Worm (Caenorhabditis elegans) whole organism, L3 larva: Measurements from ENCODE around the gene F32D8.4.

ENCODE experiments used
- R02D3.7 ChIP-seq: fragments of 150-350 bp; optimal IDR thresholded peaks from 2 replicates; lab custom pipeline; 2014; ENCODE audit warnings: missing biosample characterization, missing genetic modification characterization
- ZK546.5 ChIP-seq: sonication (generic microtip); optimal IDR thresholded peaks from 2 replicates; lab custom pipeline; 2017; ENCODE audit warnings: missing biosample characterization, missing genetic modification characterization
- aly-2 ChIP-seq: fragments of 150-350 bp; optimal IDR thresholded peaks from 2 replicates; lab custom pipeline; 2014; ENCODE audit warnings: missing biosample characterization, missing genetic modification characterization
- ama-1 ChIP-seq: fragments of 150-350 bp; optimal IDR thresholded peaks from 2 replicates; lab custom pipeline; 2018
- ceh-16 ChIP-seq: sonication (generic microtip); optimal IDR thresholded peaks from 2 replicates; lab custom pipeline; 2017; ENCODE audit warnings: missing biosample characterization, missing genetic modification characterization
- ceh-28 ChIP-seq: fragments of 150-350 bp; optimal IDR thresholded peaks from 2 replicates; lab custom pipeline; 2014; ENCODE audit warnings: missing biosample characterization, missing genetic modification reagents, missing genetic modification characterization
- ceh-82 ChIP-seq: fragments of 150-350 bp; optimal IDR thresholded peaks from 2 replicates; lab custom pipeline; 2014; ENCODE audit warnings: missing biosample characterization, missing genetic modification characterization
- ceh-9 ChIP-seq: sonication (generic microtip); optimal IDR thresholded peaks from 2 replicates; lab custom pipeline; 2018; ENCODE audit warnings: missing biosample characterization, missing genetic modification characterization
- daf-12 ChIP-seq: fragments of 150-350 bp; optimal IDR thresholded peaks from 2 replicates; lab custom pipeline; 2014; ENCODE audit warnings: missing biosample characterization, missing genetic modification reagents, missing genetic modification characterization
- egl-27 ChIP-seq: sonication (generic microtip); optimal IDR thresholded peaks from 4 replicates; lab custom pipeline; 2017; ENCODE audit warnings: missing biosample characterization, missing genetic modification reagents, missing genetic modification characterization
- egl-5 ChIP-seq: fragments of 150-350 bp; optimal IDR thresholded peaks from 2 replicates; lab custom pipeline; 2017; ENCODE audit warnings: missing biosample characterization, missing genetic modification reagents, missing genetic modification characterization, inconsistent platforms
- elt-1 ChIP-seq: fragments of 150-350 bp; optimal IDR thresholded peaks from 2 replicates; lab custom pipeline; 2014; ENCODE audit warnings: missing biosample characterization, missing genetic modification characterization
- elt-2 ChIP-seq: sonication (generic microtip); optimal IDR thresholded peaks from 2 replicates; lab custom pipeline; 2016; ENCODE audit warnings: missing genetic modification reagents, mild to moderate bottlenecking, missing genetic modification characterization, missing compliant biosample characterization
- elt-3 ChIP-seq, 3 experiments: fragments of 150-350 bp in 1 of 3; sonication (generic microtip) in 2 of 3; optimal IDR thresholded peaks; 2 replicates in 2 of 3; 4 replicates in 1 of 3; lab custom pipeline; 2014 to 2017; ENCODE audit warnings: missing biosample characterization in 3 of 3, missing genetic modification characterization in 3 of 3
- eor-1 ChIP-seq, 2 experiments: fragments of 150-350 bp; optimal IDR thresholded peaks; 2 replicates each; lab custom pipeline; 2014 to 2018; ENCODE audit warnings: missing biosample characterization in 2 of 2, missing genetic modification characterization in 2 of 2
- fkh-10 ChIP-seq: sonication (generic microtip); optimal IDR thresholded peaks from 2 replicates; lab custom pipeline; 2017; ENCODE audit warnings: missing biosample characterization, missing genetic modification reagents, missing genetic modification characterization
- fkh-2 ChIP-seq: fragments of 150-350 bp; optimal IDR thresholded peaks from 2 replicates; lab custom pipeline; 2014; ENCODE audit warnings: missing biosample characterization, missing genetic modification reagents, missing genetic modification characterization
- fos-1 ChIP-seq: fragments of 150-350 bp; optimal IDR thresholded peaks from 2 replicates; lab custom pipeline; 2014; ENCODE audit warnings: missing biosample characterization, missing genetic modification characterization
- hmg-11 ChIP-seq: sonication (generic microtip); optimal IDR thresholded peaks from 2 replicates; lab custom pipeline; 2016; ENCODE audit warnings: missing genetic modification characterization, missing compliant biosample characterization
- jun-1 ChIP-seq: fragments of 150-350 bp; optimal IDR thresholded peaks from 2 replicates; lab custom pipeline; 2014; ENCODE audit warnings: missing biosample characterization, missing genetic modification reagents, missing genetic modification characterization
- lin-15B ChIP-seq: fragments of 150-350 bp; optimal IDR thresholded peaks from 2 replicates; lab custom pipeline; 2014; ENCODE audit warnings: missing biosample characterization, missing genetic modification characterization
- lin-39 ChIP-seq: fragments of 150-350 bp; optimal IDR thresholded peaks from 2 replicates; lab custom pipeline; 2018; ENCODE audit warnings: missing biosample characterization, missing genetic modification reagents, missing genetic modification characterization
- lsy-12 ChIP-seq: sonication (generic microtip); optimal IDR thresholded peaks from 2 replicates; lab custom pipeline; 2016; ENCODE audit warnings: mild to moderate bottlenecking, missing genetic modification characterization, missing compliant biosample characterization
- mdl-1 ChIP-seq: fragments of 150-350 bp; optimal IDR thresholded peaks from 2 replicates; lab custom pipeline; 2014; ENCODE audit warnings: missing biosample characterization, missing genetic modification characterization
- mml-1 ChIP-seq: fragments of 150-350 bp; sonication (generic microtip); optimal IDR thresholded peaks from 3 replicates; lab custom pipeline; 2014; ENCODE audit warnings: missing biosample characterization, missing genetic modification characterization
- nfya-1 ChIP-seq: sonication (generic microtip); optimal IDR thresholded peaks from 2 replicates; lab custom pipeline; 2017; ENCODE audit warnings: missing genetic modification characterization, mild to moderate bottlenecking, missing compliant biosample characterization, antibody characterized with exemption, moderate library complexity; ENCODE audit not compliant: insufficient read depth
- nhr-11 ChIP-seq: fragments of 150-350 bp; optimal IDR thresholded peaks from 2 replicates; lab custom pipeline; 2014; ENCODE audit warnings: missing biosample characterization, missing genetic modification characterization
- nhr-12 ChIP-seq: fragments of 150-350 bp; optimal IDR thresholded peaks from 2 replicates; lab custom pipeline; 2014; ENCODE audit warnings: missing biosample characterization, missing genetic modification characterization
- nhr-23 ChIP-seq: fragments of 150-350 bp; optimal IDR thresholded peaks from 2 replicates; lab custom pipeline; 2014; ENCODE audit warnings: missing biosample characterization, missing genetic modification reagents, missing genetic modification characterization
- nhr-237 ChIP-seq: fragments of 150-350 bp; optimal IDR thresholded peaks from 2 replicates; lab custom pipeline; 2014; ENCODE audit warnings: missing biosample characterization, missing genetic modification characterization
- nhr-25 ChIP-seq: sonication (generic microtip); optimal IDR thresholded peaks from 2 replicates; lab custom pipeline; 2017; ENCODE audit warnings: missing biosample characterization, missing genetic modification characterization
- nhr-28 ChIP-seq: fragments of 150-350 bp; optimal IDR thresholded peaks from 2 replicates; lab custom pipeline; 2014; ENCODE audit warnings: missing biosample characterization, missing genetic modification characterization
- nhr-43 ChIP-seq: sonication (generic microtip); optimal IDR thresholded peaks from 2 replicates; lab custom pipeline; 2016; ENCODE audit warnings: mild to moderate bottlenecking, missing genetic modification characterization, missing compliant biosample characterization; ENCODE audit not compliant: poor library complexity, severe bottlenecking
- nhr-67 ChIP-seq: fragments of 150-350 bp; optimal IDR thresholded peaks from 2 replicates; lab custom pipeline; 2014; ENCODE audit warnings: missing biosample characterization, missing genetic modification characterization
- nhr-76 ChIP-seq: fragments of 150-350 bp; sonication (generic microtip); optimal IDR thresholded peaks from 5 replicates; lab custom pipeline; 2014; ENCODE audit warnings: missing biosample characterization, missing genetic modification characterization
- nhr-77 ChIP-seq: fragments of 150-350 bp; optimal IDR thresholded peaks from 2 replicates; lab custom pipeline; 2014; ENCODE audit warnings: missing biosample characterization, missing genetic modification characterization
- pha-4 ChIP-seq: fragments of 150-350 bp; optimal IDR thresholded peaks from 2 replicates; lab custom pipeline; 2014; ENCODE audit warnings: missing biosample characterization, missing genetic modification reagents, missing genetic modification characterization
- pqm-1 ChIP-seq: fragments of 150-350 bp; optimal IDR thresholded peaks from 2 replicates; lab custom pipeline; 2017; ENCODE audit warnings: missing biosample characterization, missing genetic modification characterization, inconsistent platforms
- sea-2 ChIP-seq: fragments of 150-350 bp; sonication (generic microtip); optimal IDR thresholded peaks from 4 replicates; lab custom pipeline; 2014; ENCODE audit warnings: missing biosample characterization, missing genetic modification reagents, missing genetic modification characterization
- skn-1 ChIP-seq: fragments of 150-350 bp; optimal IDR thresholded peaks from 2 replicates; lab custom pipeline; 2014; ENCODE audit warnings: missing biosample characterization, missing genetic modification characterization
- snpc-4 ChIP-seq: fragments of 150-350 bp; optimal IDR thresholded peaks from 2 replicates; lab custom pipeline; 2014; ENCODE audit warnings: missing biosample characterization, missing genetic modification characterization
- unc-39 ChIP-seq: sonication (generic microtip); optimal IDR thresholded peaks from 4 replicates; lab custom pipeline; 2017; ENCODE audit warnings: missing biosample characterization, missing genetic modification characterization
- unc-62 ChIP-seq: fragments of 150-350 bp; sonication (generic microtip); optimal IDR thresholded peaks from 4 replicates; lab custom pipeline; 2014; ENCODE audit warnings: missing biosample characterization, missing genetic modification reagents, missing genetic modification characterization
- zag-1 ChIP-seq: fragments of 150-350 bp; optimal IDR thresholded peaks from 2 replicates; lab custom pipeline; 2014; ENCODE audit warnings: missing biosample characterization, missing genetic modification characterization
- ztf-11 ChIP-seq: fragments of 150-350 bp; optimal IDR thresholded peaks from 2 replicates; lab custom pipeline; 2014; ENCODE audit warnings: missing biosample characterization, missing genetic modification characterization
- ztf-4 ChIP-seq: fragments of 150-350 bp; optimal IDR thresholded peaks from 2 replicates; lab custom pipeline; 2014; ENCODE audit warnings: missing biosample characterization, missing genetic modification characterization

F32D8.4 gene

DNA sequence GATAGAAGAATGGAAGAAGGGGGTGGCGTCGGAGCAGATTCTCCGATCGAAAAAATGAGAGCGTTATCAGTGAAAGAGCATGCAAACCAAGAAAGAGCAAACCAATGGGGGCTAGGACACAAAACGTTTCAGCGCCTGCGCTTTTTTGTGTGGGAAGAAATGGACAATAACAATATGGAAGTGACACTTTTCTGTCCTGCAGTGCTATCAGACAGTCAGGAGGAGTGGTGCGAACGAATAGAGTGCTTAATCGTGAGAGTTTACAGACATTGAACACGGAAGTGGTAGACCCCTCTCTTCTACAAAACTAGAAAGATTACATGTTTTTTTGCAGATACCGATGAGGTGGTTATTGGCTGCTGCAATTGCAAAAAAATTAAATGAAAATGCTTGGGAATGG lies 38.0 kb downstream of the F32D8.4 start:
- TF ChIP-seq daf-12 (tag; lab: Kevin White, UChicago): no peak
- TF ChIP-seq elt-2 (tag; lab: Kevin White, UChicago): peak; percentile 91
- no peak for TF ChIP-seq nhr-77 (tag; lab: Kevin White, UChicago)
- TF ChIP-seq ceh-28 (tag; lab: Kevin White, UChicago): no peak
- TF ChIP-seq fos-1 (tag; lab: Kevin White, UChicago): no peak
- TF ChIP-seq nfya-1 (tag; lab: Kevin White, UChicago): peak; percentile 1
- no peak for TF ChIP-seq sea-2 (GFP tag; lab: Kevin White, UChicago)
- no peak for TF ChIP-seq ama-1 (lab: Kevin White, UChicago)
- no peak for TF ChIP-seq eor-1 (tag; optimal IDR thresholded peaks at IDR 0.05; lab: Kevin White, UChicago)
- TF ChIP-seq mml-1: no peak
- no peak for TF ChIP-seq ZK546.5 (tag; lab: Kevin White, UChicago)
- no peak for TF ChIP-seq nhr-76 (tag; lab: Kevin White, UChicago)
- peak; percentile 94 for TF ChIP-seq pqm-1 (tag; lab: Kevin White, UChicago)
- TF ChIP-seq egl-5 (tag; lab: Kevin White, UChicago): no peak
- TF ChIP-seq elt-3 (tag; optimal IDR thresholded peaks at IDR 0.05; lab: Kevin White, UChicago): no peak
- TF ChIP-seq ztf-11: no peak
- TF ChIP-seq nhr-28 (tag; lab: Kevin White, UChicago): no peak
- no peak for TF ChIP-seq lin-39
- no peak for TF ChIP-seq skn-1 (tag; lab: Kevin White, UChicago)
- no peak for TF ChIP-seq nhr-12
- no peak for TF ChIP-seq aly-2 (tag; lab: Kevin White, UChicago)
- no peak for TF ChIP-seq nhr-43 (tag; lab: Kevin White, UChicago)
- no peak for TF ChIP-seq hmg-11 (tag; lab: Kevin White, UChicago)
- no peak for TF ChIP-seq ceh-82 (tag; lab: Kevin White, UChicago)
- TF ChIP-seq lin-15B (tag; lab: Kevin White, UChicago): no peak
- no peak for TF ChIP-seq elt-1
- no peak for TF ChIP-seq fkh-10 (GFP tag; lab: Kevin White, UChicago)
- TF ChIP-seq lsy-12 (tag; lab: Kevin White, UChicago): no peak
- TF ChIP-seq ceh-9 (tag; lab: Kevin White, UChicago): no peak
- TF ChIP-seq nhr-67 (tag; lab: Kevin White, UChicago): no peak
- no peak for TF ChIP-seq nhr-25 (tag; lab: Kevin White, UChicago)
- no peak for TF ChIP-seq R02D3.7 (tag; lab: Kevin White, UChicago)
- no peak for TF ChIP-seq ceh-16 (tag; lab: Kevin White, UChicago)
- TF ChIP-seq mdl-1: no peak
- TF ChIP-seq unc-39 (tag; lab: Kevin White, UChicago): no peak
- peak; percentile 68 for TF ChIP-seq jun-1 (tag; lab: Kevin White, UChicago)
- no peak for TF ChIP-seq zag-1
- TF ChIP-seq nhr-11 (tag; lab: Kevin White, UChicago): no peak
- peak; percentile 35 for TF ChIP-seq egl-27 (tag; lab: Kevin White, UChicago)
- peak; percentile 26 for TF ChIP-seq pha-4 (tag; lab: Kevin White, UChicago)
- TF ChIP-seq snpc-4 (tag; lab: Kevin White, UChicago): no peak
- no peak for TF ChIP-seq ztf-4
- TF ChIP-seq nhr-23 (tag; lab: Kevin White, UChicago): no peak

- TF ChIP-seq nhr-43 (tag; lab: Kevin White, UChicago) (no peak), zag-1 (no peak), lin-15B (tag; lab: Kevin White, UChicago) (no peak), nhr-237 (tag; lab: Kevin White, UChicago) (no peak), fkh-10 (GFP tag; lab: Kevin White, UChicago) (no peak), daf-12 (tag; lab: Kevin White, UChicago) (no peak), fkh-2 (tag; lab: Kevin White, UChicago) (no peak), elt-3 (tag; optimal IDR thresholded peaks at IDR 0.05; lab: Kevin White, UChicago) (no peak), ZK546.5 (tag; lab: Kevin White, UChicago) (no peak), ceh-9 (tag; lab: Kevin White, UChicago) (no peak), nhr-77 (tag; lab: Kevin White, UChicago) (no peak), nhr-23 (tag; lab: Kevin White, UChicago) (no peak), R02D3.7 (tag; lab: Kevin White, UChicago) (no peak), mdl-1 (no peak), hmg-11 (tag; lab: Kevin White, UChicago) (no peak), pha-4 (tag; lab: Kevin White, UChicago) (no peak), sea-2 (GFP tag; lab: Kevin White, UChicago) (no peak), ztf-4 (no peak), unc-62 (no peak)
Observed at ce11 chrV:10854197-10854596, 39.2 kb downstream of the F32D8.4 start.
